Fruit fly (Drosophila melanogaster) whole organism, prepupa: ENCODE data around the gene CG42376.

Source experiments
- CG10631 ChIP-seq: fragments of 200-800 bp; sonication (Bioruptor generic); optimal IDR thresholded peaks from 2 replicates; lab custom pipeline; 2016; ENCODE audit warnings: missing biosample characterization, missing genetic modification characterization
- CG10669 ChIP-seq: fragments of 200-800 bp; sonication (Bioruptor generic); optimal IDR thresholded peaks from 3 replicates; lab custom pipeline; 2018; ENCODE audit warnings: missing biosample characterization, mild to moderate bottlenecking, missing genetic modification characterization, moderate library complexity
- CG11294 ChIP-seq: fragments of 200-800 bp; sonication (Bioruptor generic); IDR thresholded peaks from 2 replicates; pipeline ENCODE4 v1.3.6; 2022; ENCODE audit warnings: missing biosample characterization, missing genetic modification characterization
- CG11762 ChIP-seq: fragments of 200-800 bp; sonication (Bioruptor generic); optimal IDR thresholded peaks from 3 replicates; lab custom pipeline; 2016; ENCODE audit warnings: missing biosample characterization, missing genetic modification characterization; ENCODE audit not compliant: insufficient read depth
- CG15336 ChIP-seq: fragments of 200-800 bp; sonication (Bioruptor generic); IDR thresholded peaks from 2 replicates; pipeline ENCODE4 v1.3.6; 2022; ENCODE audit warnings: missing biosample characterization, missing genetic modification characterization
- CG1621 ChIP-seq: fragments of 200-800 bp; sonication (Bioruptor generic); optimal IDR thresholded peaks from 3 replicates; lab custom pipeline; 2018; ENCODE audit warnings: missing biosample characterization, mild to moderate bottlenecking, missing genetic modification characterization
- CG16779 ChIP-seq: fragments of 200-800 bp; sonication (Bioruptor generic); optimal IDR thresholded peaks from 3 replicates; lab custom pipeline; 2017; ENCODE audit warnings: missing biosample characterization, mild to moderate bottlenecking, missing genetic modification characterization
- CG32006 ChIP-seq: fragments of 200-800 bp; sonication (Bioruptor generic); optimal IDR thresholded peaks from 3 replicates; lab custom pipeline; 2017; ENCODE audit warnings: missing biosample characterization, mild to moderate bottlenecking, missing genetic modification characterization
- CG4318 ChIP-seq: fragments of 200-800 bp; sonication (Bioruptor generic); optimal IDR thresholded peaks from 3 replicates; lab custom pipeline; 2017; ENCODE audit warnings: missing biosample characterization, mild to moderate bottlenecking, missing genetic modification characterization
- CG6163 ChIP-seq: fragments of 200-800 bp; sonication (Bioruptor generic); IDR thresholded peaks from 3 replicates; pipeline ENCODE4 v1.3.6; 2022; ENCODE audit warnings: missing biosample characterization, missing genetic modification characterization
- CG6276 ChIP-seq: fragments of 200-800 bp; sonication (Bioruptor generic); optimal IDR thresholded peaks from 2 replicates; lab custom pipeline; 2017; ENCODE audit warnings: missing biosample characterization, mild to moderate bottlenecking, missing genetic modification characterization
- CG6808 ChIP-seq: fragments of 200-800 bp; sonication (Bioruptor generic); optimal IDR thresholded peaks from 3 replicates; lab custom pipeline; 2017; ENCODE audit warnings: missing biosample characterization, missing genetic modification characterization, mild to moderate bottlenecking, moderate library complexity, missing genetic modification reagents
- CG7368 ChIP-seq: fragments of 200-800 bp; sonication (Bioruptor generic); optimal IDR thresholded peaks from 3 replicates; lab custom pipeline; 2016; ENCODE audit warnings: missing biosample characterization, missing genetic modification characterization
- CG8119 ChIP-seq: fragments of 200-800 bp; sonication (Bioruptor generic); IDR thresholded peaks from 3 replicates; pipeline ENCODE4 v1.3.6; 2022; ENCODE audit warnings: missing biosample characterization, missing genetic modification characterization
- CG8319 ChIP-seq: fragments of 200-800 bp; sonication (Bioruptor generic); optimal IDR thresholded peaks from 3 replicates; lab custom pipeline; 2016; ENCODE audit warnings: missing biosample characterization, missing genetic modification characterization
- CG8632 ChIP-seq: fragments of 200-800 bp; sonication (Bioruptor generic); optimal IDR thresholded peaks from 3 replicates; lab custom pipeline; 2016; ENCODE audit warnings: missing biosample characterization, missing genetic modification characterization
- Eip78C ChIP-seq: fragments of 200-800 bp; sonication (Bioruptor generic); peaks from one replicate; lab custom pipeline; 2016; ENCODE audit warnings: missing biosample characterization, missing genetic modification characterization
- Ets21C ChIP-seq: fragments of 200-800 bp; sonication (Bioruptor generic); optimal IDR thresholded peaks from 3 replicates; lab custom pipeline; 2016; ENCODE audit warnings: missing biosample characterization, missing genetic modification characterization
- Ets96B ChIP-seq: fragments of 200-800 bp; optimal IDR thresholded peaks from 2 replicates; lab custom pipeline; 2019; ENCODE audit warnings: missing biosample characterization, mild to moderate bottlenecking, missing genetic modification characterization, moderate library complexity
- Hr39 ChIP-seq: fragments of 200-800 bp; sonication (Bioruptor generic); optimal IDR thresholded peaks from 2 replicates; lab custom pipeline; 2016; ENCODE audit warnings: missing biosample characterization, missing genetic modification characterization
- Hr4 ChIP-seq: fragments of 200-800 bp; sonication (Bioruptor generic); optimal IDR thresholded peaks from 3 replicates; lab custom pipeline; 2016; ENCODE audit warnings: missing biosample characterization, missing genetic modification characterization
- Lpt ChIP-seq: fragments of 200-800 bp; sonication (Bioruptor generic); optimal IDR thresholded peaks from 3 replicates; lab custom pipeline; 2016; ENCODE audit warnings: missing biosample characterization, missing genetic modification characterization
- Met ChIP-seq: fragments of 200-800 bp; sonication (Bioruptor generic); optimal IDR thresholded peaks from 3 replicates; lab custom pipeline; 2016; ENCODE audit warnings: missing biosample characterization, missing genetic modification characterization
- Smox ChIP-seq: fragments of 200-800 bp; sonication (Bioruptor generic); optimal IDR thresholded peaks from 3 replicates; lab custom pipeline; 2016; ENCODE audit warnings: missing biosample characterization, missing genetic modification characterization
- Sox14 ChIP-seq: fragments of 200-800 bp; sonication (Bioruptor generic); optimal IDR thresholded peaks from 3 replicates; lab custom pipeline; 2016; ENCODE audit warnings: missing biosample characterization, missing genetic modification characterization
- Sox15 ChIP-seq: fragments of 200-800 bp; sonication (Bioruptor generic); optimal IDR thresholded peaks from 3 replicates; lab custom pipeline; 2016; ENCODE audit warnings: missing biosample characterization, missing genetic modification characterization
- achi ChIP-seq: fragments of 200-800 bp; sonication (Bioruptor generic); optimal IDR thresholded peaks from 3 replicates; lab custom pipeline; 2016; ENCODE audit warnings: missing biosample characterization, missing genetic modification characterization
- dsx ChIP-seq: fragments of 200-800 bp; optimal IDR thresholded peaks from 3 replicates; lab custom pipeline; 2019; ENCODE audit warnings: missing biosample characterization, mild to moderate bottlenecking, missing genetic modification characterization, moderate library complexity; ENCODE audit not compliant: poor library complexity, severe bottlenecking
- esn ChIP-seq: fragments of 200-800 bp; sonication (Bioruptor generic); optimal IDR thresholded peaks from 2 replicates; lab custom pipeline; 2016; ENCODE audit warnings: missing biosample characterization, mild to moderate bottlenecking, missing genetic modification characterization, moderate library complexity
- fd59A ChIP-seq: fragments of 200-800 bp; sonication (Bioruptor generic); optimal IDR thresholded peaks from 2 replicates; lab custom pipeline; 2017; ENCODE audit warnings: missing biosample characterization, mild to moderate bottlenecking, missing genetic modification characterization, missing genetic modification reagents
- lz ChIP-seq: fragments of 200-800 bp; sonication (Bioruptor generic); optimal IDR thresholded peaks from 3 replicates; lab custom pipeline; 2016; ENCODE audit warnings: missing biosample characterization, missing genetic modification characterization
- pdm3 ChIP-seq: fragments of 200-800 bp; sonication (Bioruptor generic); optimal IDR thresholded peaks from 3 replicates; lab custom pipeline; 2016; ENCODE audit warnings: missing biosample characterization, missing genetic modification characterization
- salr ChIP-seq, 2 experiments: fragments of 200-800 bp; sonication (Bioruptor generic); optimal IDR thresholded peaks; 3 replicates each; lab custom pipeline; 2016 to 2018; ENCODE audit warnings: missing biosample characterization in 2 of 2, missing genetic modification characterization in 2 of 2, mild to moderate bottlenecking in 1 of 2
- ss ChIP-seq, 2 experiments: fragments of 200-800 bp; sonication (Bioruptor generic); optimal IDR thresholded peaks; 2 replicates in 1 of 2; 3 replicates in 1 of 2; lab custom pipeline; 2017 to 2018; ENCODE audit warnings: mild to moderate bottlenecking in 2 of 2, missing biosample characterization in 2 of 2, missing genetic modification characterization in 2 of 2, moderate library complexity in 1 of 2
- svp ChIP-seq: fragments of 200-800 bp; sonication (Bioruptor generic); peaks from one replicate; lab custom pipeline; 2016; ENCODE audit warnings: missing biosample characterization, missing genetic modification characterization
- topi ChIP-seq: fragments of 200-800 bp; sonication (Bioruptor generic); optimal IDR thresholded peaks from 3 replicates; lab custom pipeline; 2016; ENCODE audit warnings: missing biosample characterization, missing genetic modification characterization
- vri ChIP-seq: fragments of 200-800 bp; sonication (Bioruptor generic); optimal IDR thresholded peaks from 3 replicates; lab custom pipeline; 2016; ENCODE audit warnings: missing biosample characterization, mild to moderate bottlenecking, missing genetic modification characterization

The CG42376 gene

dm6 chrX:263728-264344, 9.2 kb downstream of the CG42376 start, which contains the start of gene CG13377 (continued):
- TF ChIP-seq CG8632 (GFP tag; lab: Kevin White, UChicago) (peak; percentile 12), Met (GFP tag; lab: Kevin White, UChicago) (peak; percentile 58), CG6276 (GFP tag; lab: Kevin White, UChicago) (no peak), Ets21C (GFP tag; lab: Kevin White, UChicago) (no peak), ss (GFP tag; optimal IDR thresholded peaks at IDR 0.05; lab: Kevin White, UChicago) (peak in 1 of 2 experiments; percentile 17), CG4318 (peak; percentile 4), CG10669 (GFP tag; lab: Kevin White, UChicago) (no peak), topi (GFP tag; lab: Kevin White, UChicago) (peak; percentile 52), CG16779 (tag; lab: Kevin White, UChicago) (no peak), achi (peak; percentile 51), lz (peak; percentile 45), Hr4 (GFP tag; lab: Kevin White, UChicago) (peak; percentile 32), CG6808 (GFP tag; lab: Kevin White, UChicago) (peak; percentile 19), Hr39 (GFP tag; lab: Kevin White, UChicago) (peak; percentile 12), CG32006 (peak; percentile 21), salr (GFP tag; optimal IDR thresholded peaks at IDR 0.05; lab: Kevin White, UChicago) (no peak), CG7368 (GFP tag; lab: Kevin White, UChicago) (no peak), CG11294 (GFP tag; lab: Robert Waterston, UW) (no peak), CG15336 (GFP tag; lab: Robert Waterston, UW) (peak; percentile 37), esn (GFP tag; lab: Kevin White, UChicago) (peak; percentile 58), Smox (peak; percentile 37), CG8319 (no peak), CG10631 (GFP tag; lab: Kevin White, UChicago) (peak; percentile 21), Eip78C (GFP tag; lab: Kevin White, UChicago) (peak; percentile 85), Sox15 (GFP tag; lab: Kevin White, UChicago) (no peak), svp (GFP tag; lab: Kevin White, UChicago) (peak; percentile 73), Sox14 (peak; percentile 20), fd59A (GFP tag; lab: Kevin White, UChicago) (no peak)
- TF ChIP-seq, all 60 proteins: peak for 37

- TF ChIP-seq Eip78C (GFP tag; lab: Kevin White, UChicago) (peak; percentile 39), CG1621 (no peak)
- TF ChIP-seq, all 60 proteins: peak for 1
These were observed 11.0 kb downstream of the CG42376 start for dm6 chrX:265692-266091.

- TF ChIP-seq CG8119 (GFP tag; lab: Robert Waterston, UW), result peak; percentile 54; the same call in 1 of the 3 replicates
- peak; percentile 66 for TF ChIP-seq CG15336 (GFP tag; lab: Robert Waterston, UW)
- no peak for TF ChIP-seq CG6163 (GFP tag; lab: Robert Waterston, UW)
- peak; percentile 35 for TF ChIP-seq CG6276 (GFP tag; lab: Kevin White, UChicago)
- TF ChIP-seq CG32006, result no peak
- TF ChIP-seq Eip78C (GFP tag; lab: Kevin White, UChicago), result peak; percentile 49
- no peak for TF ChIP-seq svp (GFP tag; lab: Kevin White, UChicago)
- no peak for TF ChIP-seq pdm3 (GFP tag; lab: Kevin White, UChicago)
- no peak for TF ChIP-seq CG11762
- TF ChIP-seq Met (GFP tag; lab: Kevin White, UChicago), result no peak
- no peak for TF ChIP-seq Ets96B (tag; lab: Kevin White, UChicago)
- TF ChIP-seq Lpt (GFP tag; lab: Kevin White, UChicago), result peak; percentile 43
- TF ChIP-seq topi (GFP tag; lab: Kevin White, UChicago), result no peak
- TF ChIP-seq Sox15 (GFP tag; lab: Kevin White, UChicago), result no peak
- TF ChIP-seq achi, result no peak
- peak; percentile 32 for TF ChIP-seq Hr4 (GFP tag; lab: Kevin White, UChicago)
- TF ChIP-seq CG4318, result peak; percentile 12
- no peak for TF ChIP-seq dsx (GFP tag; lab: Kevin White, UChicago)
- TF ChIP-seq vri, result no peak
- no peak for TF ChIP-seq CG11294 (GFP tag; lab: Robert Waterston, UW)
- TF ChIP-seq, all 60 proteins: peak for 7
These were observed 12.3 kb downstream of the CG42376 start, which contains the start of gene CG13376 for dm6 chrX:266978-267439. Gene CG13376, minus strand, starts transcription at chrX:267028.
